Worm (Caenorhabditis elegans) whole organism, L1 larva: ENCODE data around the gene F11D5.7.

Source experiments
- ama-1 ChIP-seq: fragments of 150-350 bp; optimal IDR thresholded peaks from 2 replicates; lab custom pipeline; 2014
- lin-39 ChIP-seq: fragments of 150-350 bp; optimal IDR thresholded peaks from 2 replicates; lab custom pipeline; 2014; ENCODE audit warnings: missing biosample characterization, missing genetic modification reagents, missing genetic modification characterization
- snpc-4 ChIP-seq: fragments of 150-350 bp; optimal IDR thresholded peaks from 2 replicates; lab custom pipeline; 2014; ENCODE audit warnings: missing biosample characterization, missing genetic modification characterization

ce11 chrX:3347904-3348441 lies 43.8 kb downstream of the F11D5.7 start, which contains the start of gene ZK816.3:
- TF ChIP-seq snpc-4 (tag; lab: Kevin White, UChicago) = no peak
- TF ChIP-seq lin-39 (tag; lab: Kevin White, UChicago) = no peak
- no peak for TF ChIP-seq ama-1 (lab: Kevin White, UChicago)
